Fruit fly (Drosophila melanogaster) whole organism, embryonic: Measurements from ENCODE around the gene eIF3h.

Experiments
- CG11085 ChIP-seq: fragments of 200-800 bp; sonication (Bioruptor generic); IDR thresholded peaks from 2 replicates; pipeline ENCODE4 v1.3.6; 2022; ENCODE audit warnings: missing biosample characterization, missing genetic modification characterization
- CG11093 ChIP-seq: fragments of 200-800 bp; sonication (Bioruptor generic); IDR thresholded peaks from 3 replicates; pipeline ENCODE4 v1.3.6; 2022; ENCODE audit warnings: missing biosample characterization, missing genetic modification characterization
- CG11695 ChIP-seq: fragments of 200-800 bp; sonication (Bioruptor generic); IDR thresholded peaks from 3 replicates; pipeline ENCODE4 v1.3.6; 2022; ENCODE audit warnings: missing biosample characterization, missing genetic modification characterization
- CG12104 ChIP-seq: fragments of 200-800 bp; sonication (Bioruptor generic); optimal IDR thresholded peaks from 3 replicates; lab custom pipeline; 2016; ENCODE audit warnings: missing biosample characterization, missing genetic modification characterization
- CG12659 ChIP-seq: fragments of 200-800 bp; sonication (Bioruptor generic); optimal IDR thresholded peaks from 3 replicates; lab custom pipeline; 2017; ENCODE audit warnings: mild to moderate bottlenecking, missing biosample characterization, missing genetic modification reagents, missing genetic modification characterization
- CG13424 ChIP-seq: fragments of 200-800 bp; sonication (Bioruptor generic); optimal IDR thresholded peaks from 2 replicates; lab custom pipeline; 2019; ENCODE audit warnings: missing biosample characterization, mild to moderate bottlenecking, missing genetic modification characterization, moderate library complexity
- CG15073 ChIP-seq: fragments of 200-800 bp; sonication (Bioruptor generic); optimal IDR thresholded peaks from 2 replicates; lab custom pipeline; 2016; ENCODE audit warnings: missing biosample characterization, missing genetic modification characterization
- CG1647 ChIP-seq: fragments of 200-800 bp; sonication (Bioruptor generic); optimal IDR thresholded peaks from 3 replicates; lab custom pipeline; 2016; ENCODE audit warnings: missing biosample characterization, missing genetic modification characterization
- CG2199 ChIP-seq: fragments of 200-800 bp; sonication (Bioruptor generic); IDR thresholded peaks from 3 replicates; pipeline ENCODE4 v1.3.6; 2022; ENCODE audit warnings: missing biosample characterization, missing genetic modification characterization
- CG30020 ChIP-seq: fragments of 200-800 bp; optimal IDR thresholded peaks from 2 replicates; lab custom pipeline; 2019; ENCODE audit warnings: missing biosample characterization, mild to moderate bottlenecking, missing genetic modification characterization, moderate library complexity
- CG3407 ChIP-seq: fragments of 200-800 bp; sonication (Bioruptor generic); optimal IDR thresholded peaks from 2 replicates; lab custom pipeline; 2018; ENCODE audit warnings: missing biosample characterization, mild to moderate bottlenecking, missing genetic modification characterization
- CG4617 ChIP-seq: fragments of 200-800 bp; sonication (Bioruptor generic); optimal IDR thresholded peaks from 3 replicates; lab custom pipeline; 2016; ENCODE audit warnings: missing biosample characterization, missing genetic modification characterization, borderline replicate concordance
- CG5180 ChIP-seq: fragments of 200-800 bp; sonication (Bioruptor generic); optimal IDR thresholded peaks from 3 replicates; lab custom pipeline; 2017; ENCODE audit warnings: missing biosample characterization, missing genetic modification characterization, mild to moderate bottlenecking, moderate library complexity, missing genetic modification reagents
- CG6175 ChIP-seq: fragments of 200-800 bp; sonication (Bioruptor generic); IDR thresholded peaks from 3 replicates; pipeline ENCODE4 v1.3.6; 2022; ENCODE audit warnings: missing biosample characterization, missing genetic modification characterization
- CG6654 ChIP-seq: fragments of 200-800 bp; sonication (Bioruptor generic); optimal IDR thresholded peaks from 2 replicates; lab custom pipeline; 2017; ENCODE audit warnings: missing biosample characterization, mild to moderate bottlenecking, missing genetic modification characterization
- Chrac-16 ChIP-seq: fragments of 200-800 bp; sonication (Bioruptor generic); optimal IDR thresholded peaks from 3 replicates; lab custom pipeline; 2016; ENCODE audit warnings: missing biosample characterization, missing genetic modification characterization
- Elba2 ChIP-seq: fragments of 200-800 bp; sonication (Bioruptor generic); optimal IDR thresholded peaks from 3 replicates; lab custom pipeline; 2016; ENCODE audit warnings: missing biosample characterization, missing genetic modification characterization
- Fer1 ChIP-seq: fragments of 200-800 bp; sonication (Bioruptor generic); optimal IDR thresholded peaks from 2 replicates; lab custom pipeline; 2017; ENCODE audit warnings: missing biosample characterization, mild to moderate bottlenecking, missing genetic modification characterization
- HLH4C ChIP-seq: fragments of 200-800 bp; sonication (Bioruptor generic); IDR thresholded peaks from 3 replicates; pipeline ENCODE4 v1.3.6; 2022; ENCODE audit warnings: missing biosample characterization, missing genetic modification characterization; ENCODE audit not compliant: partially characterized antibody
- Jarid2 ChIP-seq: fragments of 200-800 bp; sonication (Bioruptor generic); optimal IDR thresholded peaks from 3 replicates; lab custom pipeline; 2017; ENCODE audit warnings: mild to moderate bottlenecking, missing biosample characterization, missing genetic modification reagents, missing genetic modification characterization
- Med ChIP-seq: fragments of 200-800 bp; sonication (Bioruptor generic); peaks from one replicate; lab custom pipeline; 2016; ENCODE audit warnings: missing biosample characterization, missing genetic modification characterization, mild to moderate bottlenecking, inconsistent platforms, moderate library complexity
- PHDP ChIP-seq: fragments of 200-800 bp; sonication (Bioruptor generic); optimal IDR thresholded peaks from 3 replicates; lab custom pipeline; 2018; ENCODE audit warnings: missing biosample characterization, mild to moderate bottlenecking, missing genetic modification characterization, moderate library complexity
- Sox100B ChIP-seq: fragments of 200-800 bp; sonication (Bioruptor generic); optimal IDR thresholded peaks from 3 replicates; lab custom pipeline; 2018; ENCODE audit warnings: missing biosample characterization, mild to moderate bottlenecking, missing genetic modification characterization
- ab ChIP-seq: fragments of 200-800 bp; sonication (Bioruptor generic); optimal IDR thresholded peaks from 2 replicates; lab custom pipeline; 2016; ENCODE audit warnings: missing biosample characterization, missing genetic modification characterization
- al ChIP-seq: fragments of 200-800 bp; sonication (Bioruptor generic); IDR thresholded peaks from 2 replicates; pipeline ENCODE4 v1.3.6; 2022; ENCODE audit warnings: missing biosample characterization, missing genetic modification characterization
- ara ChIP-seq: fragments of 200-800 bp; sonication (Bioruptor generic); IDR thresholded peaks from 2 replicates; pipeline ENCODE4 v1.3.6; 2022; ENCODE audit warnings: missing biosample characterization, missing genetic modification characterization
- bbx ChIP-seq: fragments of 200-800 bp; sonication (Bioruptor generic); IDR thresholded peaks from 2 replicates; pipeline ENCODE4 v1.3.6; 2022; ENCODE audit warnings: missing biosample characterization, missing genetic modification characterization; ENCODE audit not compliant: partially characterized antibody
- chinmo ChIP-seq: fragments of 200-800 bp; sonication (Bioruptor generic); IDR thresholded peaks from 4 replicates; pipeline ENCODE4 v1.3.6; 2022; ENCODE audit warnings: missing biosample characterization, missing genetic modification characterization; ENCODE audit not compliant: partially characterized antibody
- crp ChIP-seq, 2 experiments: fragments of 200-800 bp; sonication (Bioruptor generic); optimal IDR thresholded peaks; 2 replicates in 1 of 2; 3 replicates in 1 of 2; lab custom pipeline; 2017; ENCODE audit warnings: missing biosample characterization in 2 of 2, missing genetic modification characterization in 2 of 2, mild to moderate bottlenecking in 1 of 2, moderate library complexity in 1 of 2
- danr ChIP-seq: fragments of 200-800 bp; sonication (Bioruptor generic); IDR thresholded peaks from 2 replicates; pipeline ENCODE4 v1.3.6; 2022; ENCODE audit warnings: missing biosample characterization, missing genetic modification characterization
- disco-r ChIP-seq: fragments of 200-800 bp; sonication (Bioruptor generic); optimal IDR thresholded peaks from 2 replicates; lab custom pipeline; 2016; ENCODE audit warnings: missing biosample characterization, missing genetic modification characterization
- ftz-f1 ChIP-seq: fragments of 200-800 bp; sonication (Bioruptor generic); optimal IDR thresholded peaks from 2 replicates; lab custom pipeline; 2016; ENCODE audit warnings: missing biosample characterization, missing genetic modification characterization
- fu2 ChIP-seq: fragments of 200-800 bp; sonication (Bioruptor generic); optimal IDR thresholded peaks from 2 replicates; lab custom pipeline; 2016; ENCODE audit warnings: missing biosample characterization, missing genetic modification characterization
- gem ChIP-seq: fragments of 200-800 bp; sonication (Bioruptor generic); optimal IDR thresholded peaks from 2 replicates; lab custom pipeline; 2019; ENCODE audit warnings: missing biosample characterization, mild to moderate bottlenecking, missing genetic modification characterization, moderate library complexity
- gfzf ChIP-seq: fragments of 200-800 bp; sonication (Bioruptor generic); optimal IDR thresholded peaks from 2 replicates; lab custom pipeline; 2016; ENCODE audit warnings: missing biosample characterization, mild to moderate bottlenecking, missing genetic modification characterization, moderate library complexity
- hbn ChIP-seq: fragments of 200-800 bp; sonication (Bioruptor generic); IDR thresholded peaks from 2 replicates; pipeline ENCODE4 v1.3.6; 2022; ENCODE audit warnings: missing biosample characterization, missing genetic modification characterization; ENCODE audit not compliant: partially characterized antibody
- jigr1 ChIP-seq: fragments of 200-800 bp; sonication (Bioruptor generic); IDR thresholded peaks from 3 replicates; pipeline ENCODE4 v1.3.6; 2022; ENCODE audit warnings: missing biosample characterization, missing genetic modification characterization
- jumu ChIP-seq: fragments of 200-800 bp; sonication (Bioruptor generic); optimal IDR thresholded peaks from 3 replicates; lab custom pipeline; 2016; ENCODE audit warnings: missing biosample characterization, missing genetic modification characterization
- lab ChIP-seq: fragments of 200-800 bp; sonication (Bioruptor generic); optimal IDR thresholded peaks from 3 replicates; lab custom pipeline; 2017; ENCODE audit warnings: missing biosample characterization, missing genetic modification characterization, mild to moderate bottlenecking, moderate library complexity, missing genetic modification reagents
- mirr ChIP-seq: fragments of 200-800 bp; sonication (Bioruptor generic); optimal IDR thresholded peaks from 3 replicates; lab custom pipeline; 2018; ENCODE audit warnings: missing biosample characterization, mild to moderate bottlenecking, missing genetic modification characterization
- nau ChIP-seq: fragments of 200-800 bp; sonication (Bioruptor generic); optimal IDR thresholded peaks from 3 replicates; lab custom pipeline; 2017; ENCODE audit warnings: missing biosample characterization, mild to moderate bottlenecking, missing genetic modification characterization, missing genetic modification reagents
- repo ChIP-seq: fragments of 200-800 bp; sonication (Bioruptor generic); optimal IDR thresholded peaks from 2 replicates; lab custom pipeline; 2016; ENCODE audit warnings: missing biosample characterization, missing genetic modification characterization
- scrt ChIP-seq: fragments of 200-800 bp; sonication (Bioruptor generic); optimal IDR thresholded peaks from 2 replicates; lab custom pipeline; 2018; ENCODE audit warnings: missing biosample characterization, mild to moderate bottlenecking, missing genetic modification characterization, moderate library complexity
- sna ChIP-seq: fragments of 200-800 bp; sonication (Bioruptor generic); IDR thresholded peaks from 2 replicates; pipeline ENCODE4 v1.3.6; 2022; ENCODE audit warnings: missing biosample characterization, missing genetic modification characterization; ENCODE audit not compliant: partially characterized antibody
- sqz ChIP-seq: fragments of 200-800 bp; sonication (Bioruptor generic); optimal IDR thresholded peaks from 3 replicates; lab custom pipeline; 2018; ENCODE audit warnings: missing biosample characterization, mild to moderate bottlenecking, missing genetic modification characterization
- unpg ChIP-seq: fragments of 200-800 bp; sonication (Bioruptor generic); optimal IDR thresholded peaks from 3 replicates; lab custom pipeline; 2018; ENCODE audit warnings: missing biosample characterization, mild to moderate bottlenecking, missing genetic modification characterization, moderate library complexity
- zfh1 ChIP-seq: fragments of 200-800 bp; sonication (Bioruptor generic); IDR thresholded peaks from 3 replicates; pipeline ENCODE4 v1.3.6; 2022; ENCODE audit warnings: missing biosample characterization, missing genetic modification characterization

The eIF3h gene

dm6 chr2L:5070797-5071579, 18.1 kb upstream of the eIF3h start, which contains the start of gene RpL37A (continued):
- TF ChIP-seq CG11093 (GFP tag; lab: Robert Waterston, UW) (no peak), CG3407 (GFP tag; lab: Kevin White, UChicago) (peak; percentile 69), hbn (GFP tag; lab: Robert Waterston, UW) (peak; percentile 31; the same call in 1 of the 2 replicates), PHDP (tag; lab: Kevin White, UChicago) (peak; percentile 57), ab (no peak), CG11695 (GFP tag; lab: Robert Waterston, UW) (peak; percentile 68), unpg (GFP tag; lab: Kevin White, UChicago) (peak; percentile 75), jumu (GFP tag; lab: Kevin White, UChicago) (peak; percentile 0), gem (tag; lab: Kevin White, UChicago) (no peak), CG11085 (GFP tag; lab: Robert Waterston, UW) (peak; percentile 62; the same call in 1 of the 2 replicates), repo (GFP tag; lab: Kevin White, UChicago) (peak; percentile 86), CG12659 (peak; percentile 92), zfh1 (GFP tag; lab: Robert Waterston, UW) (peak; percentile 78), CG13424 (tag; lab: Kevin White, UChicago) (peak; percentile 28), CG6654 (GFP tag; lab: Kevin White, UChicago) (peak; percentile 45), fu2 (GFP tag; lab: Kevin White, UChicago) (peak; percentile 62), gfzf (GFP tag; lab: Kevin White, UChicago) (peak; percentile 99), ara (peak; percentile 73), CG2199 (GFP tag; lab: Robert Waterston, UW) (peak; percentile 89), CG4617 (GFP tag; lab: Kevin White, UChicago) (peak; percentile 41), lab (peak; percentile 94), CG6175 (peak; percentile 72; the same call in 2 of the 3 replicates), scrt (GFP tag; lab: Kevin White, UChicago) (peak; percentile 83), chinmo (GFP tag; lab: Robert Waterston, UW) (peak; percentile 65; the same call in 1 of the 4 replicates), CG12104 (GFP tag; lab: Kevin White, UChicago) (peak; percentile 87), Med (GFP tag; lab: Kevin White, UChicago) (peak; percentile 99), disco-r (GFP tag; lab: Kevin White, UChicago) (peak; percentile 72), mirr (GFP tag; lab: Kevin White, UChicago) (peak; percentile 75), ftz-f1 (peak; percentile 30), HLH4C (GFP tag; lab: Robert Waterston, UW) (no peak; the same call in 2 of the 3 replicates), Sox100B (GFP tag; lab: Kevin White, UChicago) (peak; percentile 80), danr (GFP tag; lab: Robert Waterston, UW) (peak; percentile 30; the same call in 1 of the 2 replicates), bbx (peak; percentile 61; the same call in 1 of the 2 replicates), jigr1 (GFP tag; lab: Robert Waterston, UW) (no peak), CG30020 (peak; percentile 53), CG15073 (no peak), Chrac-16 (GFP tag; lab: Kevin White, UChicago) (peak; percentile 25), al (no peak), Jarid2 (GFP tag; lab: Kevin White, UChicago) (peak; percentile 80), sna (GFP tag; lab: Robert Waterston, UW) (no peak), Fer1 (peak; percentile 92), crp (GFP tag; optimal IDR thresholded peaks at IDR 0.05; lab: Kevin White, UChicago) (peak in 1 of 2 experiments; percentile 54), CG1647 (GFP tag; lab: Kevin White, UChicago) (peak; percentile 71), CG5180 (GFP tag; lab: Kevin White, UChicago) (peak; percentile 71), sqz (GFP tag; lab: Kevin White, UChicago) (peak; percentile 86), nau (GFP tag; lab: Kevin White, UChicago) (peak; percentile 87), Elba2 (GFP tag; lab: Kevin White, UChicago) (no peak)
